Fruit fly (Drosophila melanogaster): ENCODE measurements around the gene SCaMC.

Gene SCaMC

DNA sequence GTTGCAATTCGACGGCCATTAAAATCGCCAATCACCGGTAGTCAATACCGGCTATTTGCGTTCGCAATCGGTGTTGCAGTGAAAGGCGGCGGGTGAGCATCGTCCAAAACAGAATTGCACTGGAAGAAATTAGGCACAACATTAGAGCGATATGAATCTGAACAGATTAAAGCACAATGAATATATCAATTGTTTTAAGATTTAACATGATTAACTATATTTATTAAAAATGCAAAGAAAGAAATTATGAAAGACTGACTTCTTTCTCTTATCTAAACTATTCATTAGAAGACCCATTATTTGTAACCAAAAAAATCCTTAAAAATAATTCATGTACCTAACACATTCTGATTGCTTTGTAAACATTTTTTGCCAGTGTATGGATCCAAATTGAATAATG lies 32.9 kb upstream of the SCaMC start (continued):
- TF ChIP-seq Eip93F (GFP tag; optimal IDR thresholded peaks at IDR 0.05) = no peak
- TF ChIP-seq Lpt (GFP tag; optimal IDR thresholded peaks at IDR 0.05) = no peak
- no peak for TF ChIP-seq CG11762 (GFP tag; optimal IDR thresholded peaks at IDR 0.05; ENCODE audit: insufficient read depth)
- TF ChIP-seq acj6 (GFP tag; optimal IDR thresholded peaks at IDR 0.05) = no peak
- peak; percentile 1 for TF ChIP-seq CG3032 (tag; optimal IDR thresholded peaks at IDR 0.05)
- no peak for TF ChIP-seq Hr38 (GFP tag; optimal IDR thresholded peaks at IDR 0.05)
- no peak for TF ChIP-seq eg (GFP tag; IDR thresholded peaks at IDR 0.05)
- TF ChIP-seq CG8119 (GFP tag; IDR thresholded peaks at IDR 0.05) = peak; percentile 40; the same call in 1 of the 3 replicates
- TF ChIP-seq CG6792 (GFP tag; optimal IDR thresholded peaks at IDR 0.05) = no peak
- TF ChIP-seq CG9139 (GFP tag; optimal IDR thresholded peaks at IDR 0.05) = no peak
- TF ChIP-seq CG6163 (GFP tag; IDR thresholded peaks at IDR 0.05) = no peak; the same call in 2 of the 3 replicates
- TF ChIP-seq CG6808 (GFP tag; optimal IDR thresholded peaks at IDR 0.05) = no peak
- no peak for TF ChIP-seq achi (GFP tag; optimal IDR thresholded peaks at IDR 0.05)
- peak; percentile 17 for TF ChIP-seq Hr4 (GFP tag; optimal IDR thresholded peaks at IDR 0.05)
- no peak for TF ChIP-seq CG8319 (GFP tag; optimal IDR thresholded peaks at IDR 0.05)
- TF ChIP-seq Eip75B (GFP tag; optimal IDR thresholded peaks at IDR 0.05) = no peak
- TF ChIP-seq dsx (GFP tag; optimal IDR thresholded peaks at IDR 0.05; ENCODE audit: poor library complexity, severe bottlenecking) = no peak
- no peak for TF ChIP-seq pdm3 (GFP tag; optimal IDR thresholded peaks at IDR 0.05)
- TF ChIP-seq fd59A (GFP tag; optimal IDR thresholded peaks at IDR 0.05) = no peak
- TF ChIP-seq net (GFP tag; optimal IDR thresholded peaks at IDR 0.05) = no peak
- TF ChIP-seq topi (GFP tag; optimal IDR thresholded peaks at IDR 0.05) = no peak

- TF ChIP-seq CG16779 (tag; optimal IDR thresholded peaks at IDR 0.05) (no peak), CG31627 (GFP tag; optimal IDR thresholded peaks at IDR 0.05) (no peak), Sox15 (GFP tag; optimal IDR thresholded peaks at IDR 0.05) (no peak), CG8119 (GFP tag; IDR thresholded peaks at IDR 0.05) (no peak), Hr39 (GFP tag; optimal IDR thresholded peaks at IDR 0.05) (no peak), CG8632 (GFP tag; optimal IDR thresholded peaks at IDR 0.05) (no peak), CG34406 (GFP tag; optimal IDR thresholded peaks at IDR 0.05) (no peak), fkh (GFP tag; optimal IDR thresholded peaks at IDR 0.05) (no peak), CG32006 (GFP tag; optimal IDR thresholded peaks at IDR 0.05) (no peak), ss (GFP tag; optimal IDR thresholded peaks at IDR 0.05) (no peak), CG8319 (GFP tag; optimal IDR thresholded peaks at IDR 0.05) (no peak), CG15336 (GFP tag; IDR thresholded peaks at IDR 0.05) (no peak), fd59A (GFP tag; optimal IDR thresholded peaks at IDR 0.05) (no peak), Ets21C (GFP tag; optimal IDR thresholded peaks at IDR 0.05) (no peak), acj6 (GFP tag; optimal IDR thresholded peaks at IDR 0.05) (no peak), CG11294 (GFP tag; IDR thresholded peaks at IDR 0.05) (no peak), Hr4 (GFP tag; optimal IDR thresholded peaks at IDR 0.05) (no peak), fd85E (GFP tag; optimal IDR thresholded peaks at IDR 0.05) (no peak), CG10669 (GFP tag; optimal IDR thresholded peaks at IDR 0.05) (no peak), CG7368 (GFP tag; optimal IDR thresholded peaks at IDR 0.05) (no peak)
Measured at dm6 chr3L:12447081-12447480, 32.4 kb upstream of the SCaMC start.

DNA sequence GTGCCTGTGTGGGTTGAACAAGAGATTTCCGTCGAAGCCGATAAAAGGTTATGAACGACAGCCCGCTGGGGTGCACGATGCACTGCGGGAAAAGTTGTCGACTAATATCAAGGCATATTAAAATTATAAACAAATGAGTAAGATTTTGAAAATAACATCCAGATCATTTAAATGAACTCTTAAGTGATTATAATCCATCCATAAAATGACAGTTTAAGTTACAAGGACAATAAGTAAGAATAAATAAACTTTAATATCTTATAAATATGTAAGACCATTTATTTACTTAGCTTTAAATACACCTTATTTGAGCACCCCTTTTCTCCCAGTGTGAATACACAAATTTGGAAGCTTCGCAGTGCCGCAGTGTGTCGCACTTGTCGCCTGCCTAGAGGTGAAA lies 29.4 kb upstream of the SCaMC start:
- TF ChIP-seq CG3032 (tag; optimal IDR thresholded peaks at IDR 0.05) (peak; percentile 11), Eip78C (GFP tag) (peak; percentile 68), CG6163 (GFP tag; IDR thresholded peaks at IDR 0.05) (no peak), Ets21C (GFP tag; optimal IDR thresholded peaks at IDR 0.05) (no peak), dsx (GFP tag; optimal IDR thresholded peaks at IDR 0.05; ENCODE audit: poor library complexity, severe bottlenecking) (no peak), CG10669 (GFP tag; optimal IDR thresholded peaks at IDR 0.05) (peak; percentile 13), Met (GFP tag; optimal IDR thresholded peaks at IDR 0.05) (peak; percentile 12), CG8119 (GFP tag; IDR thresholded peaks at IDR 0.05) (no peak), esn (GFP tag; optimal IDR thresholded peaks at IDR 0.05) (peak; percentile 4), fd85E (GFP tag; optimal IDR thresholded peaks at IDR 0.05) (no peak), Gug (GFP tag; IDR thresholded peaks at IDR 0.05) (no peak), CG6276 (GFP tag; optimal IDR thresholded peaks at IDR 0.05) (no peak), CG34406 (GFP tag; optimal IDR thresholded peaks at IDR 0.05) (no peak), CG11294 (GFP tag; IDR thresholded peaks at IDR 0.05) (no peak), Lpt (GFP tag; optimal IDR thresholded peaks at IDR 0.05) (no peak), fd59A (GFP tag; optimal IDR thresholded peaks at IDR 0.05) (no peak), Blimp-1 (GFP tag; optimal IDR thresholded peaks at IDR 0.05) (no peak), Sox14 (GFP tag; optimal IDR thresholded peaks at IDR 0.05) (no peak), CG15336 (GFP tag; IDR thresholded peaks at IDR 0.05) (no peak), OdsH (GFP tag; optimal IDR thresholded peaks at IDR 0.05) (no peak), Hr38 (GFP tag; optimal IDR thresholded peaks at IDR 0.05) (no peak), Ets96B (tag; optimal IDR thresholded peaks at IDR 0.05) (no peak), svp (GFP tag) (peak; percentile 28), eg (GFP tag; IDR thresholded peaks at IDR 0.05) (no peak), CG3919 (GFP tag; optimal IDR thresholded peaks at IDR 0.05) (peak; percentile 6), CG32006 (GFP tag; optimal IDR thresholded peaks at IDR 0.05) (no peak), Hr39 (GFP tag; optimal IDR thresholded peaks at IDR 0.05) (no peak)

All from whole organism, prepupa.